Worm (Caenorhabditis elegans) whole organism, L1 larva: Measurements from ENCODE around the gene clec-186.

Experiments used
- C04F5.9 ChIP-seq: sonication (generic microtip); optimal IDR thresholded peaks from 2 replicates; lab custom pipeline; 2016; ENCODE audit warnings: missing genetic modification characterization, missing compliant biosample characterization
- F16B12.6 ChIP-seq: fragments of 150-350 bp; optimal IDR thresholded peaks from 2 replicates; lab custom pipeline; 2014; ENCODE audit warnings: missing biosample characterization, missing genetic modification characterization
- Y116A8C.19 ChIP-seq: sonication (generic microtip); optimal IDR thresholded peaks from 2 replicates; lab custom pipeline; 2016; ENCODE audit warnings: missing compliant biosample characterization, missing genetic modification characterization, borderline replicate concordance
- alr-1 ChIP-seq: fragments of 200-800 bp; sonication (Bioruptor generic); optimal IDR thresholded peaks from 2 replicates; lab custom pipeline; 2018; ENCODE audit warnings: borderline replicate concordance, mild to moderate bottlenecking, missing genetic modification characterization, missing compliant biosample characterization
- ama-1 ChIP-seq: fragments of 150-350 bp; optimal IDR thresholded peaks from 2 replicates; lab custom pipeline; 2014
- blmp-1 ChIP-seq: fragments of 150-350 bp; optimal IDR thresholded peaks from 2 replicates; lab custom pipeline; 2014; ENCODE audit warnings: missing biosample characterization, missing genetic modification characterization
- ceh-63 ChIP-seq: fragments of 200-800 bp; sonication (Bioruptor generic); optimal IDR thresholded peaks from 2 replicates; lab custom pipeline; 2018; ENCODE audit warnings: mild to moderate bottlenecking, missing genetic modification characterization, missing compliant biosample characterization
- ceh-82 ChIP-seq, 3 experiments: fragments of 150-350 bp in 1 of 3; sonication (generic microtip) in 2 of 3; optimal IDR thresholded peaks; 2 replicates each; lab custom pipeline; 2014 to 2017; ENCODE audit warnings: missing biosample characterization in 3 of 3, missing genetic modification characterization in 3 of 3
- ceh-88 ChIP-seq: fragments of 200-800 bp; sonication (Bioruptor generic); IDR thresholded peaks from 2 replicates; pipeline ENCODE4 v1.3.6; 2022; ENCODE audit warnings: missing genetic modification characterization, missing compliant biosample characterization
- ceh-90 ChIP-seq: sonication (generic microtip); optimal IDR thresholded peaks from 2 replicates; lab custom pipeline; 2016; ENCODE audit warnings: missing genetic modification characterization, missing compliant biosample characterization
- efl-1 ChIP-seq, 4 experiments: fragments of 150-350 bp; optimal IDR thresholded peaks in 3 of 4; peaks in 1 of 4; 1 replicate in 1 of 4; 2 replicates in 3 of 4; lab custom pipeline; 2014; ENCODE audit warnings: missing biosample characterization in 2 of 4, missing genetic modification characterization in 2 of 4, missing genetic modification reagents in 2 of 4
- efl-3 ChIP-seq: fragments of 200-800 bp; sonication (Bioruptor generic); optimal IDR thresholded peaks from 2 replicates; lab custom pipeline; 2018; ENCODE audit warnings: mild to moderate bottlenecking, missing genetic modification characterization, missing compliant biosample characterization
- egl-13 ChIP-seq: sonication (generic microtip); optimal IDR thresholded peaks from 2 replicates; lab custom pipeline; 2016; ENCODE audit warnings: missing genotype, missing genetic modification reagents, missing genetic modification characterization, missing compliant biosample characterization
- egl-27 ChIP-seq, 2 experiments: fragments of 150-350 bp in 1 of 2; sonication (generic microtip); optimal IDR thresholded peaks; 3 replicates each; lab custom pipeline; 2017 to 2018; ENCODE audit warnings: missing biosample characterization in 2 of 2, missing genetic modification characterization in 2 of 2, missing genetic modification reagents in 2 of 2
- elt-2 ChIP-seq: sonication (generic microtip); optimal IDR thresholded peaks from 2 replicates; lab custom pipeline; 2016; ENCODE audit warnings: missing genetic modification characterization, mild to moderate bottlenecking, inconsistent platforms, missing compliant biosample characterization, missing genetic modification reagents
- ets-5 ChIP-seq: fragments of 200-800 bp; sonication (Bioruptor generic); IDR thresholded peaks from 2 replicates; pipeline ENCODE4 v1.3.6; 2022; ENCODE audit warnings: missing genetic modification characterization, missing compliant biosample characterization
- fkh-10 ChIP-seq: sonication (generic microtip); optimal IDR thresholded peaks from 2 replicates; lab custom pipeline; 2017; ENCODE audit warnings: missing biosample characterization, missing genetic modification reagents, missing genetic modification characterization
- fkh-8 ChIP-seq: sonication (generic microtip); optimal IDR thresholded peaks from 2 replicates; lab custom pipeline; 2016; ENCODE audit warnings: mild to moderate bottlenecking, missing genetic modification characterization, missing compliant biosample characterization
- hlh-4 ChIP-seq: sonication (generic microtip); optimal IDR thresholded peaks from 2 replicates; lab custom pipeline; 2016; ENCODE audit warnings: mild to moderate bottlenecking, missing genetic modification characterization, missing compliant biosample characterization
- isw-1 ChIP-seq: fragments of 200-800 bp; sonication (Bioruptor generic); IDR thresholded peaks from 2 replicates; pipeline ENCODE4 v1.3.6; 2022; ENCODE audit warnings: missing genetic modification characterization, missing compliant biosample characterization
- jun-1 ChIP-seq: fragments of 150-350 bp; optimal IDR thresholded peaks from 2 replicates; lab custom pipeline; 2014; ENCODE audit warnings: missing biosample characterization, missing genetic modification reagents, missing genetic modification characterization
- lin-13 ChIP-seq: fragments of 150-350 bp; optimal IDR thresholded peaks from 2 replicates; lab custom pipeline; 2014; ENCODE audit warnings: missing biosample characterization, missing genetic modification reagents, missing genetic modification characterization
- lin-14 ChIP-seq: fragments of 200-800 bp; sonication (Bioruptor generic); optimal IDR thresholded peaks from 2 replicates; lab custom pipeline; 2018; ENCODE audit warnings: mild to moderate bottlenecking, missing genetic modification characterization, moderate library complexity, missing compliant biosample characterization
- lin-35 ChIP-seq, 2 experiments: fragments of 150-350 bp; optimal IDR thresholded peaks; 2 replicates each; lab custom pipeline; 2014; ENCODE audit warnings: missing biosample characterization in 2 of 2, missing genetic modification characterization in 2 of 2, missing genetic modification reagents in 2 of 2
- lin-39 ChIP-seq: fragments of 150-350 bp; optimal IDR thresholded peaks from 2 replicates; lab custom pipeline; 2014; ENCODE audit warnings: missing biosample characterization, missing genetic modification reagents, missing genetic modification characterization
- mef-2 ChIP-seq: fragments of 150-350 bp; optimal IDR thresholded peaks from 2 replicates; lab custom pipeline; 2014; ENCODE audit warnings: missing biosample characterization, missing genetic modification characterization
- mep-1 ChIP-seq: fragments of 150-350 bp; optimal IDR thresholded peaks from 2 replicates; lab custom pipeline; 2014; ENCODE audit warnings: missing biosample characterization, missing genetic modification characterization
- nhr-11 ChIP-seq: fragments of 150-350 bp; optimal IDR thresholded peaks from 2 replicates; lab custom pipeline; 2014; ENCODE audit warnings: missing biosample characterization, missing genetic modification characterization
- nhr-20 ChIP-seq: sonication (generic microtip); optimal IDR thresholded peaks from 2 replicates; lab custom pipeline; 2016; ENCODE audit warnings: mild to moderate bottlenecking, missing genetic modification characterization, missing compliant biosample characterization
- nhr-237 ChIP-seq: fragments of 150-350 bp; optimal IDR thresholded peaks from 2 replicates; lab custom pipeline; 2014; ENCODE audit warnings: missing biosample characterization, missing genetic modification characterization
- nhr-28 ChIP-seq: fragments of 150-350 bp; optimal IDR thresholded peaks from 2 replicates; lab custom pipeline; 2014; ENCODE audit warnings: missing biosample characterization, missing genetic modification characterization
- nhr-47 ChIP-seq: sonication (generic microtip); optimal IDR thresholded peaks from 2 replicates; lab custom pipeline; 2016; ENCODE audit warnings: mild to moderate bottlenecking, missing genetic modification characterization, moderate library complexity, missing compliant biosample characterization
- nhr-71 ChIP-seq: sonication (generic microtip); optimal IDR thresholded peaks from 2 replicates; lab custom pipeline; 2016; ENCODE audit warnings: mild to moderate bottlenecking, missing genetic modification characterization, moderate library complexity, missing compliant biosample characterization
- nhr-84 ChIP-seq: sonication (generic microtip); optimal IDR thresholded peaks from 2 replicates; lab custom pipeline; 2017; ENCODE audit warnings: missing biosample characterization, missing genetic modification characterization
- nhr-90 ChIP-seq: sonication (generic microtip); optimal IDR thresholded peaks from 2 replicates; lab custom pipeline; 2016; ENCODE audit warnings: mild to moderate bottlenecking, missing genetic modification characterization, missing compliant biosample characterization; ENCODE audit not compliant: poor library complexity
- pag-3 ChIP-seq: sonication (generic microtip); optimal IDR thresholded peaks from 2 replicates; lab custom pipeline; 2017; ENCODE audit warnings: missing genetic modification characterization, mild to moderate bottlenecking, missing compliant biosample characterization, antibody characterized with exemption, borderline replicate concordance; ENCODE audit not compliant: insufficient read depth
- pax-3 ChIP-seq: fragments of 200-800 bp; sonication (Bioruptor generic); optimal IDR thresholded peaks from 2 replicates; lab custom pipeline; 2018; ENCODE audit warnings: mild to moderate bottlenecking, missing genetic modification characterization, moderate library complexity, missing compliant biosample characterization
- pqm-1 ChIP-seq: sonication (generic microtip); optimal IDR thresholded peaks from 3 replicates; lab custom pipeline; 2017; ENCODE audit warnings: missing biosample characterization, missing genetic modification characterization
- skn-1 ChIP-seq: fragments of 150-350 bp; optimal IDR thresholded peaks from 2 replicates; lab custom pipeline; 2014; ENCODE audit warnings: missing biosample characterization, missing genetic modification characterization
- snu-23 ChIP-seq: sonication (generic microtip); optimal IDR thresholded peaks from 2 replicates; lab custom pipeline; 2016; ENCODE audit warnings: missing genetic modification characterization, missing compliant biosample characterization
- sptf-1 ChIP-seq: fragments of 150-350 bp; optimal IDR thresholded peaks from 2 replicates; lab custom pipeline; 2014; ENCODE audit warnings: missing biosample characterization, missing genetic modification characterization
- swsn-7 ChIP-seq: sonication (generic microtip); optimal IDR thresholded peaks from 2 replicates; lab custom pipeline; 2016; ENCODE audit warnings: missing genetic modification characterization, missing compliant biosample characterization
- tbx-2 ChIP-seq: sonication (generic microtip); optimal IDR thresholded peaks from 2 replicates; lab custom pipeline; 2016; ENCODE audit warnings: missing genetic modification characterization, missing compliant biosample characterization
- unc-130 ChIP-seq: fragments of 150-350 bp; optimal IDR thresholded peaks from 2 replicates; lab custom pipeline; 2017; ENCODE audit warnings: missing biosample characterization, missing genetic modification characterization, inconsistent platforms
- unc-62 ChIP-seq: fragments of 150-350 bp; optimal IDR thresholded peaks from 2 replicates; lab custom pipeline; 2014; ENCODE audit warnings: missing biosample characterization, missing genetic modification reagents, missing genetic modification characterization
- unc-86 ChIP-seq: sonication (generic microtip); optimal IDR thresholded peaks from 2 replicates; lab custom pipeline; 2016; ENCODE audit warnings: missing genetic modification characterization, missing compliant biosample characterization
- vab-15 ChIP-seq: sonication (generic microtip); optimal IDR thresholded peaks from 2 replicates; lab custom pipeline; 2017; ENCODE audit warnings: missing genotype, mild to moderate bottlenecking, missing genetic modification characterization, missing compliant biosample characterization
- xbp-1 ChIP-seq: sonication (generic microtip); optimal IDR thresholded peaks from 2 replicates; lab custom pipeline; 2016; ENCODE audit warnings: missing genetic modification characterization, missing compliant biosample characterization
- zag-1 ChIP-seq: fragments of 150-350 bp; optimal IDR thresholded peaks from 2 replicates; lab custom pipeline; 2014; ENCODE audit warnings: missing biosample characterization, missing genetic modification characterization
- ztf-11 ChIP-seq, 2 experiments: sonication (generic microtip); optimal IDR thresholded peaks; 2 replicates each; lab custom pipeline; 2016 to 2017; ENCODE audit warnings: missing genetic modification characterization in 2 of 2, missing biosample characterization in 1 of 2, missing compliant biosample characterization in 1 of 2
- ztf-4 ChIP-seq: fragments of 150-350 bp; optimal IDR thresholded peaks from 2 replicates; lab custom pipeline; 2014; ENCODE audit warnings: missing biosample characterization, missing genetic modification characterization

The clec-186 gene

ce11 chrIV:12842121-12842520, 23.8 kb upstream of the clec-186 start:
- TF ChIP-seq ztf-4 (tag; lab: Kevin White, UChicago) (no peak), egl-13 (tag; lab: Kevin White, UChicago) (no peak), fkh-10 (GFP tag; lab: Kevin White, UChicago) (no peak), lin-14 (GFP tag; lab: Kevin White, UChicago) (peak; percentile 8), nhr-71 (tag; lab: Kevin White, UChicago) (peak; percentile 17), mep-1 (no peak), jun-1 (tag; lab: Kevin White, UChicago) (peak; percentile 36), ztf-11 (tag; optimal IDR thresholded peaks at IDR 0.05; lab: Kevin White, UChicago) (no peak), F16B12.6 (tag; lab: Kevin White, UChicago) (no peak), isw-1 (GFP tag; lab: Robert Waterston, UW) (no peak), C04F5.9 (tag; lab: Kevin White, UChicago) (no peak), nhr-90 (peak; percentile 8), pax-3 (peak; percentile 8), fkh-8 (tag; lab: Kevin White, UChicago) (no peak), elt-2 (tag; lab: Kevin White, UChicago) (peak; percentile 98), xbp-1 (tag; lab: Kevin White, UChicago) (no peak), skn-1 (no peak), unc-86 (tag; lab: Kevin White, UChicago) (no peak), efl-3 (GFP tag; lab: Kevin White, UChicago) (no peak), Y116A8C.19 (no peak), ets-5 (no peak), nhr-11 (no peak), zag-1 (tag; lab: Kevin White, UChicago) (no peak), unc-130 (tag; lab: Kevin White, UChicago) (no peak), egl-27 (tag; optimal IDR thresholded peaks at IDR 0.05; lab: Kevin White, UChicago) (no peak), ama-1 (no peak), nhr-237 (tag; lab: Kevin White, UChicago) (no peak), lin-35 (GFP tag; optimal IDR thresholded peaks at IDR 0.05; lab: Kevin White, UChicago) (peak in 1 of 2 experiments; percentile 29), nhr-20 (tag; lab: Kevin White, UChicago) (peak; percentile 33), swsn-7 (tag; lab: Kevin White, UChicago) (no peak), ceh-90 (tag; lab: Kevin White, UChicago) (no peak), ceh-63 (GFP tag; lab: Kevin White, UChicago) (no peak), alr-1 (tag; lab: Kevin White, UChicago) (no peak), unc-62 (GFP tag; lab: Kevin White, UChicago) (no peak)
- TF ChIP-seq, all 84 proteins: peak for 8

DNA sequence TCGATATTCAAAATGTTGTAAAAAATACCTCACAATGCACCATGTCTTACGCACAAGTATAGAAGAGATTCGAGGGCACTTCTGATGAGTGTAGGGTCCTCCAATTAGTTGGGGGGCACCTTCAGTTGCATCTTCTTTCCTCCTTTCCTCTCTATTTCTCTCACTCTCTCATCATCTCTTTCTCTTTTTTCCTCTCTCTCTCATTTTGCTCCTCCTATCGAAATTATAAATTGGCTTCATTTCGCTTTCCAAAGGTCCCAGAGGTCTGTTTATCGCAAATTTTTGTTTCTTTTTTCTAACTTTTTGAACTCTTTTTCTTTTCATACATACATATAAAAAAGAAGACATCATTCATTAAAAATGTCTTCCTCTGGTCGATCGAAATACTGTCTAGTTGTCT, 23.0 kb upstream of the clec-186 start:
- TF ChIP-seq pqm-1 (tag; lab: Kevin White, UChicago): no peak
- TF ChIP-seq alr-1 (tag; lab: Kevin White, UChicago): no peak
- peak; percentile 53 for TF ChIP-seq ceh-63 (GFP tag; lab: Kevin White, UChicago)
- peak; percentile 8 for TF ChIP-seq vab-15 (tag; lab: Kevin White, UChicago)
- no peak for TF ChIP-seq unc-62 (GFP tag; lab: Kevin White, UChicago)
- TF ChIP-seq nhr-28 (tag; lab: Kevin White, UChicago): no peak
- TF ChIP-seq blmp-1 (tag; lab: Kevin White, UChicago): no peak
- no peak for TF ChIP-seq lin-13 (GFP tag; lab: Kevin White, UChicago)
- no peak for TF ChIP-seq lin-39 (tag; lab: Kevin White, UChicago)
- no peak for TF ChIP-seq hlh-4 (tag; lab: Kevin White, UChicago)
- no peak for TF ChIP-seq pag-3 (tag; lab: Kevin White, UChicago)
- peak; percentile 18 for TF ChIP-seq swsn-7 (tag; lab: Kevin White, UChicago)
- peak; percentile 42 for TF ChIP-seq nhr-71 (tag; lab: Kevin White, UChicago)
- no peak for TF ChIP-seq ztf-11 (tag; optimal IDR thresholded peaks at IDR 0.05; lab: Kevin White, UChicago)
- TF ChIP-seq efl-1 (optimal IDR thresholded peaks at IDR 0.05; lab: Kevin White, UChicago): no peak
- peak in 1 of 2 experiments; percentile 75 for TF ChIP-seq efl-1 (GFP tag; optimal IDR thresholded peaks at IDR 0.05 in 1 of 2; lab: Kevin White, UChicago)
- no peak for TF ChIP-seq F16B12.6 (tag; lab: Kevin White, UChicago)
- no peak for TF ChIP-seq zag-1 (tag; lab: Kevin White, UChicago)
- TF ChIP-seq ceh-82 (tag; optimal IDR thresholded peaks at IDR 0.05; lab: Kevin White, UChicago): no peak
- TF ChIP-seq nhr-47 (tag; lab: Kevin White, UChicago): no peak
- TF ChIP-seq nhr-11: peak; percentile 1
- TF ChIP-seq ceh-88 (GFP tag; lab: Robert Waterston, UW): no peak
- peak; percentile 2 for TF ChIP-seq snu-23 (GFP tag; lab: Kevin White, UChicago)
- no peak for TF ChIP-seq sptf-1 (tag; lab: Kevin White, UChicago)
- TF ChIP-seq nhr-90: no peak
- peak; percentile 25 for TF ChIP-seq tbx-2 (tag; lab: Kevin White, UChicago)
- peak; percentile 69 for TF ChIP-seq lin-14 (GFP tag; lab: Kevin White, UChicago)
- no peak for TF ChIP-seq mef-2 (tag; lab: Kevin White, UChicago)
- TF ChIP-seq xbp-1 (tag; lab: Kevin White, UChicago): no peak
- TF ChIP-seq nhr-84 (tag; lab: Kevin White, UChicago): no peak
